Worm (Caenorhabditis elegans) whole organism, young adult: ENCODE measurements around the gene F10G2.10.

ENCODE experiments used
- C17E4.6 ChIP-seq: fragments of 200-800 bp; sonication (Bioruptor generic); IDR thresholded peaks from 2 replicates; pipeline ENCODE4 v1.3.6; 2022; ENCODE audit warnings: missing genetic modification reagents, missing genetic modification characterization, missing compliant biosample characterization
- D2030.7 ChIP-seq: fragments of 200-800 bp; sonication (Bioruptor generic); IDR thresholded peaks from 2 replicates; pipeline ENCODE4 v1.3.6; 2022; ENCODE audit warnings: missing genetic modification reagents, missing genetic modification characterization, missing compliant biosample characterization
- F10E7.11 ChIP-seq: sonication (generic microtip); optimal IDR thresholded peaks from 2 replicates; lab custom pipeline; 2017; ENCODE audit warnings: mild to moderate bottlenecking, missing genetic modification characterization, moderate library complexity, missing compliant biosample characterization
- F23B12.7 ChIP-seq: sonication (generic microtip); optimal IDR thresholded peaks from 2 replicates; lab custom pipeline; 2017; ENCODE audit warnings: missing genetic modification characterization, mild to moderate bottlenecking, missing compliant biosample characterization, antibody characterized with exemption, moderate library complexity; ENCODE audit not compliant: insufficient read depth
- F39B2.1 ChIP-seq: fragments of 200-800 bp; sonication (Bioruptor generic); IDR thresholded peaks from 2 replicates; pipeline ENCODE4 v1.3.6; 2022; ENCODE audit warnings: missing genetic modification reagents, missing genetic modification characterization, missing compliant biosample characterization
- F52B5.7 ChIP-seq: sonication (generic microtip); optimal IDR thresholded peaks from 2 replicates; lab custom pipeline; 2016; ENCODE audit warnings: mild to moderate bottlenecking, missing genetic modification characterization, missing compliant biosample characterization
- F55B11.4 ChIP-seq: sonication (generic microtip); optimal IDR thresholded peaks from 2 replicates; lab custom pipeline; 2016; ENCODE audit warnings: missing compliant biosample characterization, missing genetic modification characterization, borderline replicate concordance; ENCODE audit not compliant: insufficient read depth
- K11D2.4 ChIP-seq: fragments of 200-800 bp; sonication (Bioruptor generic); IDR thresholded peaks from 2 replicates; pipeline ENCODE4 v1.3.6; 2022; ENCODE audit warnings: missing genetic modification reagents, missing genetic modification characterization, missing compliant biosample characterization
- T07F8.4 ChIP-seq: sonication (generic microtip); optimal IDR thresholded peaks from 2 replicates; lab custom pipeline; 2016; ENCODE audit warnings: mild to moderate bottlenecking, missing genetic modification characterization, moderate library complexity, missing compliant biosample characterization
- Y53G8AR.9 ChIP-seq: fragments of 200-800 bp; sonication (Bioruptor generic); conservative IDR thresholded peaks from 2 replicates; pipeline ENCODE4 v1.3.6; 2022; ENCODE audit warnings: missing genetic modification reagents, missing genetic modification characterization, missing compliant biosample characterization
- Y79H2A.3 ChIP-seq: fragments of 200-800 bp; sonication (Bioruptor generic); conservative IDR thresholded peaks from 2 replicates; pipeline ENCODE4 v1.3.6; 2022; ENCODE audit warnings: missing genetic modification reagents, missing genetic modification characterization, missing compliant biosample characterization
- ama-1 ChIP-seq, 3 experiments: fragments of 150-350 bp in 1 of 3; sonication (generic microtip) in 2 of 3; optimal IDR thresholded peaks; 2 replicates each; lab custom pipeline; 2014 to 2018; ENCODE audit warnings: missing biosample characterization in 2 of 3, missing genetic modification characterization in 2 of 3, missing genetic modification reagents in 2 of 3
- cebp-1 ChIP-seq, 2 experiments: fragments of 200-800 bp in 1 of 2; sonication (Bioruptor generic) in 1 of 2; sonication (generic microtip) in 1 of 2; IDR thresholded peaks in 1 of 2; optimal IDR thresholded peaks in 1 of 2; 2 replicates each; pipeline versions ENCODE4 v1.3.6 to Lab custom; 2017 to 2022; ENCODE audit warnings: missing compliant biosample characterization in 2 of 2, missing genetic modification characterization in 2 of 2, mild to moderate bottlenecking in 1 of 2, missing genetic modification reagents in 1 of 2, moderate library complexity in 1 of 2
- cebp-2 ChIP-seq: fragments of 200-800 bp; sonication (Bioruptor generic); IDR thresholded peaks from 2 replicates; pipeline ENCODE4 v1.3.6; 2022; ENCODE audit warnings: missing genetic modification characterization, missing compliant biosample characterization
- ceh-100 ChIP-seq: fragments of 200-800 bp; sonication (Bioruptor generic); IDR thresholded peaks from 2 replicates; pipeline ENCODE4 v1.3.6; 2022; ENCODE audit warnings: missing genetic modification reagents, missing genetic modification characterization, missing compliant biosample characterization
- ceh-27 ChIP-seq: fragments of 200-800 bp; sonication (Bioruptor generic); optimal IDR thresholded peaks from 2 replicates; lab custom pipeline; 2018; ENCODE audit warnings: mild to moderate bottlenecking, missing genetic modification characterization, moderate library complexity, missing compliant biosample characterization
- ceh-40 ChIP-seq: fragments of 200-800 bp; sonication (Bioruptor generic); IDR thresholded peaks from 2 replicates; pipeline ENCODE4 v1.3.6; 2022; ENCODE audit warnings: missing genetic modification characterization, missing compliant biosample characterization
- ceh-58 ChIP-seq: fragments of 200-800 bp; sonication (Bioruptor generic); IDR thresholded peaks from 2 replicates; pipeline ENCODE4 v1.3.6; 2022; ENCODE audit warnings: missing genetic modification characterization, missing compliant biosample characterization
- ceh-79 ChIP-seq: sonication (generic microtip); optimal IDR thresholded peaks from 2 replicates; lab custom pipeline; 2017; ENCODE audit warnings: mild to moderate bottlenecking, missing genetic modification characterization, missing compliant biosample characterization
- chd-7 ChIP-seq: sonication (generic microtip); optimal IDR thresholded peaks from 2 replicates; lab custom pipeline; 2016; ENCODE audit warnings: mild to moderate bottlenecking, missing genetic modification characterization, moderate library complexity, missing compliant biosample characterization
- die-1 ChIP-seq: sonication (generic microtip); optimal IDR thresholded peaks from 2 replicates; lab custom pipeline; 2016; ENCODE audit warnings: missing genotype, mild to moderate bottlenecking, missing genetic modification characterization, missing compliant biosample characterization
- egl-18 ChIP-seq: fragments of 200-800 bp; sonication (Bioruptor generic); IDR thresholded peaks from 2 replicates; pipeline ENCODE4 v1.3.6; 2022; ENCODE audit warnings: missing genetic modification reagents, missing genetic modification characterization, missing compliant biosample characterization
- egl-44 ChIP-seq: fragments of 200-800 bp; sonication (Bioruptor generic); IDR thresholded peaks from 2 replicates; pipeline ENCODE4 v1.3.6; 2022; ENCODE audit warnings: missing genetic modification reagents, missing genetic modification characterization, missing compliant biosample characterization
- gei-17 ChIP-seq: fragments of 200-800 bp; sonication (Bioruptor generic); optimal IDR thresholded peaks from 2 replicates; lab custom pipeline; 2018; ENCODE audit warnings: mild to moderate bottlenecking, missing genetic modification characterization, missing compliant biosample characterization
- hmg-1.2 ChIP-seq: fragments of 200-800 bp; sonication (Bioruptor generic); IDR thresholded peaks from 2 replicates; pipeline ENCODE4 v1.3.6; 2022; ENCODE audit warnings: missing genetic modification reagents, missing genetic modification characterization, missing compliant biosample characterization
- hsf-1 ChIP-seq: fragments of 200-800 bp; sonication (Bioruptor generic); IDR thresholded peaks from 2 replicates; pipeline ENCODE4 v1.3.6; 2022; ENCODE audit warnings: missing genetic modification reagents, missing genetic modification characterization, missing compliant biosample characterization
- lag-1 ChIP-seq: fragments of 200-800 bp; sonication (Bioruptor generic); IDR thresholded peaks from 2 replicates; pipeline ENCODE4 v1.3.6; 2022; ENCODE audit warnings: missing genetic modification reagents, missing genetic modification characterization, missing compliant biosample characterization
- madf-8 ChIP-seq: fragments of 200-800 bp; sonication (Bioruptor generic); conservative IDR thresholded peaks from 2 replicates; pipeline ENCODE4 v1.3.6; 2022; ENCODE audit warnings: missing genetic modification reagents, missing genetic modification characterization, missing compliant biosample characterization
- nfya-1 ChIP-seq: sonication (generic microtip); optimal IDR thresholded peaks from 2 replicates; lab custom pipeline; 2017; ENCODE audit warnings: antibody characterized with exemption, missing compliant biosample characterization, missing genetic modification characterization, borderline replicate concordance; ENCODE audit not compliant: insufficient read depth
- nhr-120 ChIP-seq: fragments of 200-800 bp; sonication (Bioruptor generic); IDR thresholded peaks from 2 replicates; pipeline ENCODE4 v1.3.6; 2022; ENCODE audit warnings: missing genetic modification characterization, missing compliant biosample characterization
- nhr-179 ChIP-seq: sonication (generic microtip); optimal IDR thresholded peaks from 2 replicates; lab custom pipeline; 2016; ENCODE audit warnings: mild to moderate bottlenecking, missing genetic modification characterization, missing compliant biosample characterization
- pbrm-1 ChIP-seq: fragments of 200-800 bp; sonication (Bioruptor generic); IDR thresholded peaks from 2 replicates; pipeline ENCODE4 v1.3.6; 2022; ENCODE audit warnings: missing genetic modification reagents, missing genetic modification characterization, missing compliant biosample characterization
- sdz-38 ChIP-seq: sonication (generic microtip); optimal IDR thresholded peaks from 2 replicates; lab custom pipeline; 2016; ENCODE audit warnings: missing genotype, missing genetic modification characterization, missing compliant biosample characterization
- somi-1 ChIP-seq: fragments of 200-800 bp; sonication (Bioruptor generic); optimal IDR thresholded peaks from 2 replicates; lab custom pipeline; 2018; ENCODE audit warnings: mild to moderate bottlenecking, missing genetic modification characterization, missing compliant biosample characterization
- sptf-2 ChIP-seq: fragments of 200-800 bp; sonication (Bioruptor generic); optimal IDR thresholded peaks from 2 replicates; lab custom pipeline; 2018; ENCODE audit warnings: mild to moderate bottlenecking, missing genetic modification characterization, missing compliant biosample characterization
- unc-130 ChIP-seq: sonication (generic microtip); optimal IDR thresholded peaks from 2 replicates; lab custom pipeline; 2016; ENCODE audit warnings: missing genetic modification reagents, missing genetic modification characterization, missing compliant biosample characterization
- zim-3 ChIP-seq: sonication (generic microtip); optimal IDR thresholded peaks from 2 replicates; lab custom pipeline; 2017; ENCODE audit warnings: mild to moderate bottlenecking, missing genetic modification characterization, moderate library complexity, missing compliant biosample characterization
- ztf-18 ChIP-seq: sonication (generic microtip); optimal IDR thresholded peaks from 2 replicates; lab custom pipeline; 2016; ENCODE audit warnings: missing genotype, mild to moderate bottlenecking, missing genetic modification characterization, missing compliant biosample characterization
- ztf-22 ChIP-seq: fragments of 200-800 bp; sonication (Bioruptor generic); optimal IDR thresholded peaks from 2 replicates; lab custom pipeline; 2018; ENCODE audit warnings: mild to moderate bottlenecking, missing genetic modification characterization, moderate library complexity, missing compliant biosample characterization
- ztf-3 ChIP-seq: fragments of 200-800 bp; sonication (Bioruptor generic); optimal IDR thresholded peaks from 2 replicates; lab custom pipeline; 2018; ENCODE audit warnings: mild to moderate bottlenecking, missing genetic modification characterization, missing compliant biosample characterization
- ztf-6 ChIP-seq: fragments of 200-800 bp; sonication (Bioruptor generic); IDR thresholded peaks from 2 replicates; pipeline ENCODE4 v1.3.6; 2022; ENCODE audit warnings: missing genetic modification reagents, missing genetic modification characterization, missing compliant biosample characterization

Gene F10G2.10

DNA sequence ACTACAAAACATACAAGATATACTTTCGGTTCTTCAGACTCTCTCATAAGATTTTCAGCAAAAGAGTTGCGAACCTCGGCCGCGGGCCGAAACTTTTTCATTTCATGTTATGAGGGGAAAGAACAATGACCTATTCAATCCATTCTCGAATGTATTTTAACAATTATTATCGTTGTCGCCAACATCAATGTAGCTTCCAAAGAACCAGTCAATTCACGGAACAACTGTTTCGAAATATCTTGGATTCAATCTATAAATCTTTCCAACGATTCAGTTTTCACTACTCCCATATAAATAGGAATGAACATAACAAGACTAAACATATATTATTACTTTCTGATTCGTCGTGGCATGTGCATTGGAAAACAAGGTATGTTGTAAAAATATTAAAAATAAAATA is 14.9 kb upstream of the F10G2.10 start, which contains the start of gene F07G11.1:
Gene F07G11.1, plus strand, starts transcription at position 301 of the 400 bp plus-strand sequence.
- TF ChIP-seq cebp-1 (GFP tag; IDR thresholded peaks at IDR 0.05; lab: Robert Waterston, UW): no peak
- no peak for TF ChIP-seq cebp-1 (tag; optimal IDR thresholded peaks at IDR 0.05; lab: Kevin White, UChicago)
- no peak for TF ChIP-seq sdz-38 (tag; lab: Kevin White, UChicago)
- no peak for TF ChIP-seq nhr-179 (tag; lab: Kevin White, UChicago)
- no peak for TF ChIP-seq ztf-22 (GFP tag; lab: Kevin White, UChicago)

ce11 chrV:7313233-7313632 is 8.8 kb upstream of the F10G2.10 start, which contains the start of gene srx-6:
Gene srx-6, minus strand, starts transcription at chrV:7313333.
- TF ChIP-seq K11D2.4 (GFP tag; lab: Robert Waterston, UW): no peak
- no peak for TF ChIP-seq ceh-27 (GFP tag; lab: Kevin White, UChicago)
- TF ChIP-seq cebp-2 (GFP tag; lab: Robert Waterston, UW): no peak
- no peak for TF ChIP-seq ceh-100 (GFP tag; lab: Robert Waterston, UW)
- TF ChIP-seq ztf-6: no peak
- TF ChIP-seq egl-44: no peak
- no peak for TF ChIP-seq F10E7.11 (tag; lab: Kevin White, UChicago)
- no peak for TF ChIP-seq nhr-120 (GFP tag; lab: Robert Waterston, UW)
- no peak for TF ChIP-seq lag-1 (GFP tag; lab: Robert Waterston, UW)
- TF ChIP-seq somi-1 (GFP tag; lab: Kevin White, UChicago): no peak
- TF ChIP-seq nhr-179 (tag; lab: Kevin White, UChicago): no peak
- TF ChIP-seq T07F8.4: no peak
- TF ChIP-seq C17E4.6 (GFP tag; lab: Robert Waterston, UW): no peak
- no peak for TF ChIP-seq zim-3 (tag; lab: Kevin White, UChicago)
- TF ChIP-seq ama-1 (optimal IDR thresholded peaks at IDR 0.05; lab: Kevin White, UChicago): no peak
- TF ChIP-seq ama-1 (GFP tag; optimal IDR thresholded peaks at IDR 0.05; lab: Kevin White, UChicago): no peak
- no peak for TF ChIP-seq unc-130 (GFP tag; lab: Kevin White, UChicago)
- TF ChIP-seq Y79H2A.3 (GFP tag; lab: Robert Waterston, UW): no peak
- no peak for TF ChIP-seq hsf-1 (GFP tag; lab: Robert Waterston, UW)
- no peak for TF ChIP-seq ztf-22 (GFP tag; lab: Kevin White, UChicago)
- no peak for TF ChIP-seq D2030.7 (GFP tag; lab: Robert Waterston, UW)

ce11 chrV:7320909-7321308 is 1.1 kb upstream of the F10G2.10 start, which contains the start of gene lmd-4:
Gene lmd-4, minus strand, starts transcription at chrV:7321009.
- TF ChIP-seq F23B12.7: no peak
- TF ChIP-seq D2030.7 (GFP tag; lab: Robert Waterston, UW): no peak
- no peak for TF ChIP-seq F55B11.4 (tag; lab: Kevin White, UChicago)
- no peak for TF ChIP-seq ceh-40 (GFP tag; lab: Robert Waterston, UW)

ce11 chrV:7325285-7325684 is 3.3 kb downstream of the F10G2.10 start, which contains the start of gene srx-92:
Gene srx-92, minus strand, starts transcription at chrV:7325385.
- TF ChIP-seq die-1 (no peak), ceh-58 (no peak), pbrm-1 (no peak), sptf-2 (GFP tag; lab: Kevin White, UChicago) (no peak)
- TF ChIP-seq, all 124 proteins: peak for 0

- TF ChIP-seq Y53G8AR.9 (GFP tag; lab: Robert Waterston, UW) (no peak), egl-18 (GFP tag; lab: Robert Waterston, UW) (no peak), T07F8.4 (no peak), sdz-38 (tag; lab: Kevin White, UChicago) (no peak), K11D2.4 (GFP tag; lab: Robert Waterston, UW) (no peak), ztf-18 (tag; lab: Kevin White, UChicago) (no peak), F39B2.1 (GFP tag; lab: Robert Waterston, UW) (no peak), F23B12.7 (no peak), madf-8 (GFP tag; lab: Robert Waterston, UW) (no peak), hmg-1.2 (GFP tag; lab: Robert Waterston, UW) (no peak), chd-7 (no peak), F52B5.7 (tag; lab: Kevin White, UChicago) (no peak), gei-17 (GFP tag; lab: Kevin White, UChicago) (no peak), somi-1 (GFP tag; lab: Kevin White, UChicago) (no peak), nfya-1 (tag; lab: Kevin White, UChicago) (no peak), ceh-79 (tag; lab: Kevin White, UChicago) (no peak), unc-130 (GFP tag; lab: Kevin White, UChicago) (no peak), ztf-3 (GFP tag; lab: Kevin White, UChicago) (no peak)
These were observed 4.9 kb downstream of the F10G2.10 start, which contains the start of gene F10G2.4 for ce11 chrV:7326928-7327327. Gene F10G2.4, plus strand, starts transcription at chrV:7327228.
